Worm (Caenorhabditis elegans) whole organism, late embryonic: ENCODE measurements around the gene K08D9.6.

Experiments
- F13H6.1 ChIP-seq: sonication (generic microtip); optimal IDR thresholded peaks from 2 replicates; lab custom pipeline; 2016; ENCODE audit warnings: missing genetic modification characterization, missing compliant biosample characterization
- ceh-22 ChIP-seq: sonication (generic microtip); optimal IDR thresholded peaks from 2 replicates; lab custom pipeline; 2017; ENCODE audit warnings: missing biosample characterization, missing genetic modification characterization
- dve-1 ChIP-seq: sonication (generic microtip); optimal IDR thresholded peaks from 2 replicates; lab custom pipeline; 2017; ENCODE audit warnings: antibody characterized with exemption, mild to moderate bottlenecking, missing genetic modification characterization, missing compliant biosample characterization
- fkh-6 ChIP-seq: sonication (generic microtip); optimal IDR thresholded peaks from 2 replicates; lab custom pipeline; 2016; ENCODE audit warnings: missing genetic modification characterization, missing compliant biosample characterization
- pha-4 ChIP-seq: fragments of 150-350 bp; optimal IDR thresholded peaks from 2 replicates; lab custom pipeline; 2018; ENCODE audit warnings: missing biosample characterization, missing genetic modification reagents, missing genetic modification characterization
- pros-1 ChIP-seq: fragments of 150-350 bp; optimal IDR thresholded peaks from 2 replicates; lab custom pipeline; 2014; ENCODE audit warnings: missing biosample characterization, missing genetic modification reagents, missing genetic modification characterization
- tbx-2 ChIP-seq: sonication (generic microtip); optimal IDR thresholded peaks from 2 replicates; lab custom pipeline; 2016; ENCODE audit warnings: missing genetic modification characterization, missing compliant biosample characterization

DNA sequence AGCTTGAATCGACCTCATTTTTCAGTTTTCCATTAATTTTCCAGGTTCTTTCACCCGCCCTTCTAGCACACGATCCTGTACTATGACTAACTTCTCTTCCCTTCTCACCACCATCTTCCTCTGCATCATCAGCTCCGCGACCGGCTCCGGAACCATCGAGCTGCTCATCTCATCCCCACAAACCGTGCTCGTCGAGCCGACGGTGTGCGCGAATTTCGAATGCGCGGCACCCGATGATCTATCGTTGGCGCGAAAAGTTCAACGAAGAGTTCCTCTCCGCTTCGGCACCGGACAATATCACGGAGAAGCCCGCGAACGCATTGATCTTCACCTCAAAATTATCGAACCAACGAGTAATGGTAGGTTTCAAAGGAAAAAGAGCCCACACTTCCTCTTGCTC lies 24.6 kb downstream of the K08D9.6 start, which contains the start of gene apx-1:
- no peak for TF ChIP-seq dve-1 (tag; lab: Kevin White, UChicago)
- no peak for TF ChIP-seq pros-1 (tag; lab: Kevin White, UChicago)
- TF ChIP-seq pha-4: no peak
- TF ChIP-seq tbx-2 (tag; lab: Kevin White, UChicago): no peak
- no peak for TF ChIP-seq fkh-6
- TF ChIP-seq ceh-22: no peak
- no peak for TF ChIP-seq F13H6.1
